Worm (Caenorhabditis elegans): ENCODE results near the gene puf-7.
"Not testable (repeated sequence)": the region's sequence is repeated elsewhere in the genome, so short reads cannot be mapped to it uniquely, and the experiment has no call there.

puf-7 gene

DNA sequence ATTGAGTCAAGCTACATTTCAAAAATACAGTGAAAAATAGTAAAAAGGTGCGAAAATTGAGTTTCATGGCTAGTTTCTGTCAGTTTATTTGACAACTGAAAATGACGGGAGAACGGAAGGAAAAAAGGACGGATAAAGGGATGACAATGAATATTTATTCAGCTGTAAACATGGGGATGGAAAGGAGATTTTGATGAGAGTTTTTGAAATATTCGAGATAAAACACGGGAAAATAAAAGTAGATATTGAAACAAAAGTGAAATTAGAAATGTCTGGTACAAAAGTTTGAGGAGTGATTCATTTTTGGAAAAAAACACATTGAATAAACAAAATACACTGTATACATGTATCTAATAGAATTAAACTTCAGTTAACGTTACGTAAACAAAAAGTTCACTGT lies 4.3 kb upstream of the puf-7 start, which contains the start of gene T11F8.12:
Gene T11F8.12, minus strand, starts transcription at position 101 of the 400 bp plus-strand sequence.
- no peak for TF ChIP-seq ztf-23 (GFP tag; IDR thresholded peaks at IDR 0.05)

DNA sequence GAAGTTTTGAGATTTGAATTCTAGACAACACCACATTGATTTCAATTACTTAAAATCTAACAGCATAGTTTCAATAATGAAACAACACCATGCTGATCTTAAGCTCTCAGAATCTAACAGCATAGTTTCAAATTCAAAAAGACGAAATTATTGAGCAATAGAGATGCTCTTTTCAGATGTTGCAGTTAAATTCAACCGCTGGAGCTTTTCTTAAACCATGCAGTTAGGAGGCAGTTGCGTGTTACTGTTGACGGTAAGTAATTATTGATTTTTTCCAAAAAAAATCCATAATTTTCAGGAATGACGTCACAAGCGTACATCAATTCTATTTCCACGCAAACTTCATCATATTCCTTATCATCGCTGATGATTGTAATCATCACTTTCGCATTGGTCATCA lies 3.8 kb upstream of the puf-7 start, which contains the start of gene T11F8.5:
Gene T11F8.5, plus strand, starts transcription at position 301 of the 400 bp plus-strand sequence.
- TF ChIP-seq ztf-29 (GFP tag; IDR thresholded peaks at IDR 0.05), result no peak
- TF ChIP-seq med-1 (GFP tag; optimal IDR thresholded peaks at IDR 0.05; ENCODE audit: insufficient read depth), result no peak
- no peak for TF ChIP-seq ref-1 (GFP tag; conservative IDR thresholded peaks at IDR 0.05)
- no peak for TF ChIP-seq T22C8.4 (GFP tag; IDR thresholded peaks at IDR 0.05)
- TF ChIP-seq ztf-23 (GFP tag; IDR thresholded peaks at IDR 0.05), result no peak
- no peak for TF ChIP-seq cog-1 (tag; optimal IDR thresholded peaks at IDR 0.05)
- no peak for TF ChIP-seq tab-1 (GFP tag; IDR thresholded peaks at IDR 0.05)
- no peak for TF ChIP-seq flt-1 (GFP tag; IDR thresholded peaks at IDR 0.05)
- no peak for TF ChIP-seq klf-2 (GFP tag; conservative IDR thresholded peaks at IDR 0.05)

DNA sequence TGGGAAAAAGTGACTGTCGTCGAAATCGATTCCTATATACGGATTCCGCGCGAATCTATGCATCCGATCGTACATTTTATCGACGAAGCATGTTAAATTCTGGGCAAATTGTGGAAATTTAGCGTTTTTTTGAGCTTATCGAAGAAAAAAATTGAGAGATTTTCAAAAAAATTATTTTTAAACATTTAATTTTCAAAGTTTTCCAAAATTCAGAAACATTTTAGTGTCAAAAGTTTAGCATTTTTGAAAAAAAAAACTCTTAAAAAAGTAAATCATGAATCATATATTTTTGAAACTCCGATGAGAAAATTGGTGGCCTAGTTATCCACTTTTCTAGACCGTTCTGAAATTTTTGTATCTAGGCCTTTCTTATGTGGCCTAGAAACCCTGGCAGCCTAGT lies 4.5 kb downstream of the puf-7 start, which contains the start of gene B0273.115:
Gene B0273.115, minus strand, starts transcription at position 101 of the 400 bp plus-strand sequence.
- TF ChIP-seq med-1 (GFP tag; optimal IDR thresholded peaks at IDR 0.05; ENCODE audit: insufficient read depth); tab-1 (GFP tag; IDR thresholded peaks at IDR 0.05); cog-1 (tag; optimal IDR thresholded peaks at IDR 0.05): not testable (repeated sequence)

DNA sequence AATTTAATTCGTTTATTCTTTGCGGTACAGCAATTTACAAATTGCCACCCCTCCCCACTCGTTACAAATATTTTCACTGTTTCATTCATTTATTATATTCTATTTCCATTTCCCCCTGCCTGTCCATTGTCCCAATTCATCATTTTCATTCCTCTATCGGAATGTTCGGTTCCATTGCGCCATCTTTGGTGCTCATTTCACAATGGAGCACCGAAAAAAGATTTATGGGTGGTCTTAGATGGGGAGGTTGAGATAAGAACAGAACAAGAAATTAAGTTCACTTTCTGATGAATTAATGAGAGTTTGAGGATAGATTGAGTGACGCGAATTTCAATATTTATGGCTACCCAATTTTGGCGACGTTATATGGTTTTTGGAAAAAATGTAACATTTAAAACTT lies 5.7 kb downstream of the puf-7 start:
- TF ChIP-seq flt-1 (GFP tag; IDR thresholded peaks at IDR 0.05) (no peak), med-1 (GFP tag; optimal IDR thresholded peaks at IDR 0.05; ENCODE audit: insufficient read depth) (no peak), klf-2 (GFP tag; conservative IDR thresholded peaks at IDR 0.05) (no peak), ref-1 (GFP tag; conservative IDR thresholded peaks at IDR 0.05) (no peak)

DNA sequence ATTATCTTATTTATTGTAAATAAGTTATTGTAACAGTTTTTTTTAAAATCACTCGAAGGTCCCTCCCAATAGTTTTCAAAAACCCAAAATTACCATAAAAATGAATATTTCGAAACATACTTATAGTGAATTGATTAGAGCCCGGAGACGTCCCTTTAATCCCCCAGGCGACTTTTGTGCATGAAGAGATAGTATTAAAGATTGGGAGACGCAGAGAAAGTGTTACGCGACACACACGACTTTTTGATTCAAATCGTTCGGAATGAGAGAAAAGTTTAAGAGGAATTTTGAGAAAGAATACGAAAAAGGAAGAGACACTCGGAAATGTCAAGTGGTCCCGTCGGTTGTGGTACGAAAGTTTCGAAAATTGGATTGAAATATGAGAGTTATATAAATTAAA lies 6.6 kb downstream of the puf-7 start:
- TF ChIP-seq ref-1 (GFP tag; conservative IDR thresholded peaks at IDR 0.05) (no peak), tab-1 (GFP tag; IDR thresholded peaks at IDR 0.05) (no peak), flt-1 (GFP tag; IDR thresholded peaks at IDR 0.05) (no peak), med-1 (GFP tag; optimal IDR thresholded peaks at IDR 0.05; ENCODE audit: insufficient read depth) (no peak), T22C8.4 (GFP tag; IDR thresholded peaks at IDR 0.05) (no peak), ztf-29 (GFP tag; IDR thresholded peaks at IDR 0.05) (no peak), ztf-23 (GFP tag; IDR thresholded peaks at IDR 0.05) (no peak), klf-2 (GFP tag; conservative IDR thresholded peaks at IDR 0.05) (no peak), cog-1 (tag; optimal IDR thresholded peaks at IDR 0.05) (no peak)

DNA sequence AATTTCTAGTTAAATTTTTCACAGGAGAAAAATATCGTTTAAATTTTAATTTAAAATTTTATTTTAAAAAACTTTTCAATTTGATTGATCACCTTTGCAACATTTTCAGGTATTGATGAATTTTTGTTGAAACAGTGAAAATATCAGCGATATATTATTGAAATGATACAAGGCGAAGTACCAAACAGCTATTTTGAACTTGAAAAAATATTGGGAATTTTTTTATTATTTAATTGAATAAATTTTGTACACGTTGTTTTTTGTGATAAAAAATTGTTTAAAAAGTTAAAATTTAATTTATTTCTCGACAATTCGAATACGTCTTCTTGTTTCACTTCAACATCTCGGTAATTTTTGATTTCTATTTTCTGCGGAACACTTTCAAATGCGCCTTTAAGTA lies 7.2 kb downstream of the puf-7 start, which contains the start of gene B0273.1:
Gene B0273.1, plus strand, starts transcription at position 301 of the 400 bp plus-strand sequence.
- TF ChIP-seq T22C8.4 (GFP tag; IDR thresholded peaks at IDR 0.05), result no peak
- TF ChIP-seq ztf-23 (GFP tag; IDR thresholded peaks at IDR 0.05), result no peak
- no peak for TF ChIP-seq tab-1 (GFP tag; IDR thresholded peaks at IDR 0.05)
- no peak for TF ChIP-seq ztf-29 (GFP tag; IDR thresholded peaks at IDR 0.05)
- TF ChIP-seq flt-1 (GFP tag; IDR thresholded peaks at IDR 0.05), result no peak
- TF ChIP-seq ref-1 (GFP tag; conservative IDR thresholded peaks at IDR 0.05), result no peak
- no peak for TF ChIP-seq med-1 (GFP tag; optimal IDR thresholded peaks at IDR 0.05; ENCODE audit: insufficient read depth)
- TF ChIP-seq klf-2 (GFP tag; conservative IDR thresholded peaks at IDR 0.05), result no peak
- no peak for TF ChIP-seq cog-1 (tag; optimal IDR thresholded peaks at IDR 0.05)

DNA sequence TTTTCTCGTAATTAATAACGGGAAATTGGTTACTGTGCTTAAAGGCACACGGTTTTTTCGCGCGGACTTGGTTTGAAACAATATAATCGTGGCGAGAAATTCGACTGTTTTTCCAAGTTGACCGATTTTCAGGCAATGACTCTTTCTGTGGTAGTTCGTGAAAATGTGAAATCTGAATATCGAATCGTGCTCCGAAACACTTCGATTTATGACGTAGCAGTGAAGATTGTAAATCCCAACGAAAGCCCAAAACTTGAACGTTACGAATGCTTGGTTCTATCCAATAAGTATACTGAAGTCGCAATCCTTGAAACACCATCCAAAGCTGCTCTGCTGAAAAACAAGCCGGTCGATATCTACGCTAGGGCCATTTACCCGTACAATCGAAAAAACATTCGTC lies 7.6 kb downstream of the puf-7 start:
- TF ChIP-seq ref-1 (GFP tag; conservative IDR thresholded peaks at IDR 0.05) (no peak), med-1 (GFP tag; optimal IDR thresholded peaks at IDR 0.05; ENCODE audit: insufficient read depth) (no peak), ztf-29 (GFP tag; IDR thresholded peaks at IDR 0.05) (no peak), tab-1 (GFP tag; IDR thresholded peaks at IDR 0.05) (no peak), flt-1 (GFP tag; IDR thresholded peaks at IDR 0.05) (no peak)

DNA sequence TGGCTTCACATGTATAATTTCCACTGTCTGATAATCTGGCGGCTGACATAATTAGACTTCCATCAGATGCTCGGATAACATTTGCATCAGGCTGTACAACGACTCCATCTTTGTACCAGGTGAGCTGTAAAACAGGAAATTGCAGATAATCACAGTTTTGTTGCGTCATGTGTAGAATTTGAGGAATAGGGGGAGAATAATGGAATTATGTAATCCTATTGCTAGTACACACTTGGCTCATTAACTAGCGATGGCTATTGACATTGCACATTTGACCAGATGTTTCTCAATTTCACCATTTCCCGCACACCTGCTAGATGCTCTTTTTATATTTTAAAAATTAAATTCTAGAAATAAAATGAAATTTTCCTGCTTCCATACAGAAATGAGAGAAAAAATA lies 14.9 kb downstream of the puf-7 start:
- TF ChIP-seq ztf-23 (GFP tag; IDR thresholded peaks at IDR 0.05), result no peak
- no peak for TF ChIP-seq med-1 (GFP tag; optimal IDR thresholded peaks at IDR 0.05; ENCODE audit: insufficient read depth)
- TF ChIP-seq ref-1 (GFP tag; conservative IDR thresholded peaks at IDR 0.05), result no peak
- no peak for TF ChIP-seq cog-1 (tag; optimal IDR thresholded peaks at IDR 0.05)

DNA sequence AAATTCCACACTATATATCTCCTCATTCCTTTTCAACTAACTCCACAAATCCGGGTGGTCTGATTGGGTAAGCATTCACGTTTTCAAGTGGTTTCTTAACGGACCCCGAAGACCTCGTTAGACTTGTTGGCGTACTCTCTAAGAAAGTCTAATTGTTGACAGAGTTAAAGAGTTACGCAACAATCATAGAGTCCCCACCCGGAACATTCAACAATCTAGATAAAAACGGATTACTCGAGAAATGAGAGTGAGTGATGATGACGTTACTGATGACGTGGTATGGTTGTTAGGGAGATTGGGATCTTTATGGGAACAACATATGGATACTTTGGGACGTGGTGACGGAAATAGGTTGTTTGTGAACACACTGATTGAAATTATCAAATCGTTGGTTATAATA lies 16.1 kb downstream of the puf-7 start:
- TF ChIP-seq ref-1 (GFP tag; conservative IDR thresholded peaks at IDR 0.05) (no peak), tab-1 (GFP tag; IDR thresholded peaks at IDR 0.05) (no peak), med-1 (GFP tag; optimal IDR thresholded peaks at IDR 0.05; ENCODE audit: insufficient read depth) (no peak), ztf-29 (GFP tag; IDR thresholded peaks at IDR 0.05) (no peak), T22C8.4 (GFP tag; IDR thresholded peaks at IDR 0.05) (no peak), flt-1 (GFP tag; IDR thresholded peaks at IDR 0.05) (no peak), klf-2 (GFP tag; conservative IDR thresholded peaks at IDR 0.05) (no peak), ztf-23 (GFP tag; IDR thresholded peaks at IDR 0.05) (no peak)

DNA sequence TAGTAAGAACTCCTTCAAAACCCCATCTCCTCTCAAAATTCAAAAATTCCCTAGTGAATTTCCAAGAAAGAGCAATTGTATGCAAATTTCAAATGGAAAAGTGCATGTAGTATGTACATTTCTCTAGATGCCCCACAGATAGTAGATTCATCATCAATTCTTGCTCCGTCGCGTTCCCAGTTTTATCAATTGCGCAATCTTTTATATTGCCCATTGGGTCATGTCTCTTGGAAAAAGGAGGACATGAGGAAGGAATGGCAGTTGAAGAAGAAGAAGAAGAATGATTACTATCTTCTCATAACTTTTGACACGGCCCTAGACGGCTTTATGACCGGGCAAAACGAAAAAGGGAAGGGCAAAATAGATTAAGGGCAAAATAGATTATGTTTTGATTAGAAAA lies 20.1 kb downstream of the puf-7 start:
- TF ChIP-seq flt-1 (GFP tag; IDR thresholded peaks at IDR 0.05) (no peak), ztf-23 (GFP tag; IDR thresholded peaks at IDR 0.05) (no peak), med-1 (GFP tag; optimal IDR thresholded peaks at IDR 0.05; ENCODE audit: insufficient read depth) (no peak), tab-1 (GFP tag; IDR thresholded peaks at IDR 0.05) (no peak), ztf-29 (GFP tag; IDR thresholded peaks at IDR 0.05) (no peak), ref-1 (GFP tag; conservative IDR thresholded peaks at IDR 0.05) (no peak), T22C8.4 (GFP tag; IDR thresholded peaks at IDR 0.05) (no peak), cog-1 (tag; optimal IDR thresholded peaks at IDR 0.05) (no peak), klf-2 (GFP tag; conservative IDR thresholded peaks at IDR 0.05) (no peak)

DNA sequence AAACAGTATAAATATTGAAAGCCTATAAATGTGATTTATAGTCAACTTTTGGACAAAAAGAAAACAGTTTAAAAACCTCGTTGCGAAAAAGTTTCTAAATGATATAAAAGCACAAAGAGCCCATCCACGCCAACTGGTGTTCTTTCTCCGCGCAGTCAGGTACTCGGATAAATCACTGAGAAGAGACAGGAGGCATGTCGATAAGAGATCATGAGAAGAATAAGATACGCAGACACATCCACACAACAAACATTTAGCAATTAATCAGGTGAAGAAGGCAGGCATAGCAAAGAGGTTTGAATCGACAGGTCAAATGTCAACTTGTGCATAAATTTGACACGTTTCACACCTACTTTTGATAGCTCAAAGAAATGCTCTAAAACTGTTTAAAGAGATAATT lies 21.2 kb downstream of the puf-7 start:
- no peak for TF ChIP-seq ztf-29 (GFP tag; IDR thresholded peaks at IDR 0.05)
- TF ChIP-seq cog-1 (tag; optimal IDR thresholded peaks at IDR 0.05), result peak; percentile 19

All from whole organism, midembryonic.